Fruit fly (Drosophila melanogaster): ENCODE measurements around the gene Grp170.
A peak's percentile ranks its signal among the peaks of the same experiment; 100 is the strongest.

dm6 chrX:2293294-2293988 is 18.6 kb upstream of the Grp170 start, which contains the start of gene CG2865:
- TF ChIP-seq kay (GFP tag; ENCODE audit: borderline replicate concordance) (peak; percentile 95), cnc (optimal IDR thresholded peaks at IDR 0.05) (no peak), CG7101 (tag; optimal IDR thresholded peaks at IDR 0.05) (peak; percentile 98), toe (GFP tag; optimal IDR thresholded peaks at IDR 0.05) (peak; percentile 90), bab1 (GFP tag; optimal IDR thresholded peaks at IDR 0.05) (peak; percentile 99), Mnt (GFP tag; optimal IDR thresholded peaks at IDR 0.05) (peak; percentile 92), CG14711 (tag; optimal IDR thresholded peaks at IDR 0.05) (peak; percentile 93), Clk (GFP tag; optimal IDR thresholded peaks at IDR 0.05) (peak; percentile 81), pad (GFP tag; optimal IDR thresholded peaks at IDR 0.05) (peak; percentile 93), tj (GFP tag; optimal IDR thresholded peaks at IDR 0.05) (peak; percentile 86), Hr96 (GFP tag; optimal IDR thresholded peaks at IDR 0.05) (peak; percentile 98)

Data from whole organism, adult.